Worm (Caenorhabditis elegans) whole organism, L4/young adult: Measurements from ENCODE around the gene C02B8.1.

Source experiments
- W03F9.2 ChIP-seq: fragments of 150-350 bp; optimal IDR thresholded peaks from 2 replicates; lab custom pipeline; 2014; ENCODE audit warnings: missing biosample characterization, missing genetic modification characterization
- dao-5 ChIP-seq: sonication (generic microtip); optimal IDR thresholded peaks from 2 replicates; lab custom pipeline; 2016; ENCODE audit warnings: missing genotype, missing genetic modification characterization, moderate library complexity, missing compliant biosample characterization
- him-1 ChIP-seq: sonication (generic microtip); optimal IDR thresholded peaks from 2 replicates; lab custom pipeline; 2016; ENCODE audit warnings: missing genotype, missing genetic modification reagents, missing genetic modification characterization, missing compliant biosample characterization

- no peak for TF ChIP-seq him-1 (tag; lab: Kevin White, UChicago)
- TF ChIP-seq dao-5 (tag; lab: Kevin White, UChicago), result no peak
- no peak for TF ChIP-seq W03F9.2
These were observed 1.5 kb downstream of the C02B8.1 start for ce11 chrX:8148993-8149392.
